Worm (Caenorhabditis elegans) whole organism, L1 larva: ENCODE results near the gene srz-32.

Experiments
- C16A3.4 ChIP-seq: fragments of 150-350 bp; optimal IDR thresholded peaks from 2 replicates; lab custom pipeline; 2014; ENCODE audit warnings: missing biosample characterization, missing genetic modification characterization
- C34B4.2 ChIP-seq: sonication (generic microtip); optimal IDR thresholded peaks from 2 replicates; lab custom pipeline; 2017; ENCODE audit warnings: mild to moderate bottlenecking, missing genetic modification characterization, missing compliant biosample characterization
- Y116A8C.19 ChIP-seq: sonication (generic microtip); optimal IDR thresholded peaks from 2 replicates; lab custom pipeline; 2016; ENCODE audit warnings: missing compliant biosample characterization, missing genetic modification characterization, borderline replicate concordance
- alr-1 ChIP-seq: fragments of 200-800 bp; sonication (Bioruptor generic); optimal IDR thresholded peaks from 2 replicates; lab custom pipeline; 2018; ENCODE audit warnings: borderline replicate concordance, mild to moderate bottlenecking, missing genetic modification characterization, missing compliant biosample characterization
- blmp-1 ChIP-seq: fragments of 150-350 bp; optimal IDR thresholded peaks from 2 replicates; lab custom pipeline; 2014; ENCODE audit warnings: missing biosample characterization, missing genetic modification characterization
- ceh-82 ChIP-seq, 3 experiments: fragments of 150-350 bp in 1 of 3; sonication (generic microtip) in 2 of 3; optimal IDR thresholded peaks; 2 replicates each; lab custom pipeline; 2014 to 2017; ENCODE audit warnings: missing biosample characterization in 3 of 3, missing genetic modification characterization in 3 of 3
- efl-1 ChIP-seq, 4 experiments: fragments of 150-350 bp; optimal IDR thresholded peaks in 3 of 4; peaks in 1 of 4; 1 replicate in 1 of 4; 2 replicates in 3 of 4; lab custom pipeline; 2014; ENCODE audit warnings: missing biosample characterization in 2 of 4, missing genetic modification characterization in 2 of 4, missing genetic modification reagents in 2 of 4
- efl-3 ChIP-seq: fragments of 200-800 bp; sonication (Bioruptor generic); optimal IDR thresholded peaks from 2 replicates; lab custom pipeline; 2018; ENCODE audit warnings: mild to moderate bottlenecking, missing genetic modification characterization, missing compliant biosample characterization
- egl-13 ChIP-seq: sonication (generic microtip); optimal IDR thresholded peaks from 2 replicates; lab custom pipeline; 2016; ENCODE audit warnings: missing genotype, missing genetic modification reagents, missing genetic modification characterization, missing compliant biosample characterization
- egl-27 ChIP-seq, 2 experiments: fragments of 150-350 bp in 1 of 2; sonication (generic microtip); optimal IDR thresholded peaks; 3 replicates each; lab custom pipeline; 2017 to 2018; ENCODE audit warnings: missing biosample characterization in 2 of 2, missing genetic modification characterization in 2 of 2, missing genetic modification reagents in 2 of 2
- fos-1 ChIP-seq: fragments of 150-350 bp; optimal IDR thresholded peaks from 2 replicates; lab custom pipeline; 2014; ENCODE audit warnings: missing biosample characterization, missing genetic modification characterization
- grh-1 ChIP-seq: fragments of 200-800 bp; sonication (Bioruptor generic); IDR thresholded peaks from 2 replicates; pipeline ENCODE4 v1.3.6; 2022; ENCODE audit warnings: missing genetic modification reagents, missing genetic modification characterization, missing compliant biosample characterization
- hlh-17 ChIP-seq: fragments of 200-800 bp; sonication (Bioruptor generic); optimal IDR thresholded peaks from 2 replicates; lab custom pipeline; 2018; ENCODE audit warnings: missing genetic modification characterization, mild to moderate bottlenecking, missing compliant biosample characterization, moderate library complexity, borderline replicate concordance
- hlh-4 ChIP-seq: sonication (generic microtip); optimal IDR thresholded peaks from 2 replicates; lab custom pipeline; 2016; ENCODE audit warnings: mild to moderate bottlenecking, missing genetic modification characterization, missing compliant biosample characterization
- irx-1 ChIP-seq: sonication (generic microtip); optimal IDR thresholded peaks from 2 replicates; lab custom pipeline; 2016; ENCODE audit warnings: missing genetic modification characterization, missing compliant biosample characterization
- isw-1 ChIP-seq: fragments of 200-800 bp; sonication (Bioruptor generic); IDR thresholded peaks from 2 replicates; pipeline ENCODE4 v1.3.6; 2022; ENCODE audit warnings: missing genetic modification characterization, missing compliant biosample characterization
- lin-13 ChIP-seq: fragments of 150-350 bp; optimal IDR thresholded peaks from 2 replicates; lab custom pipeline; 2014; ENCODE audit warnings: missing biosample characterization, missing genetic modification reagents, missing genetic modification characterization
- lin-39 ChIP-seq: fragments of 150-350 bp; optimal IDR thresholded peaks from 2 replicates; lab custom pipeline; 2014; ENCODE audit warnings: missing biosample characterization, missing genetic modification reagents, missing genetic modification characterization
- lir-3 ChIP-seq: sonication (generic microtip); optimal IDR thresholded peaks from 2 replicates; lab custom pipeline; 2016; ENCODE audit warnings: mild to moderate bottlenecking, missing genetic modification characterization, moderate library complexity, missing compliant biosample characterization; ENCODE audit not compliant: poor library complexity
- nhr-11 ChIP-seq: fragments of 150-350 bp; optimal IDR thresholded peaks from 2 replicates; lab custom pipeline; 2014; ENCODE audit warnings: missing biosample characterization, missing genetic modification characterization
- nhr-47 ChIP-seq: sonication (generic microtip); optimal IDR thresholded peaks from 2 replicates; lab custom pipeline; 2016; ENCODE audit warnings: mild to moderate bottlenecking, missing genetic modification characterization, moderate library complexity, missing compliant biosample characterization
- nhr-76 ChIP-seq: sonication (generic microtip); optimal IDR thresholded peaks from 2 replicates; lab custom pipeline; 2017; ENCODE audit warnings: missing biosample characterization, missing genetic modification characterization
- nhr-84 ChIP-seq: sonication (generic microtip); optimal IDR thresholded peaks from 2 replicates; lab custom pipeline; 2017; ENCODE audit warnings: missing biosample characterization, missing genetic modification characterization
- nhr-85 ChIP-seq: sonication (generic microtip); peaks from one replicate; lab custom pipeline; 2016; ENCODE audit warnings: missing genetic modification characterization, inconsistent platforms, missing compliant biosample characterization
- pqm-1 ChIP-seq: sonication (generic microtip); optimal IDR thresholded peaks from 3 replicates; lab custom pipeline; 2017; ENCODE audit warnings: missing biosample characterization, missing genetic modification characterization
- snpc-4 ChIP-seq: fragments of 150-350 bp; optimal IDR thresholded peaks from 2 replicates; lab custom pipeline; 2014; ENCODE audit warnings: missing biosample characterization, missing genetic modification characterization
- snu-23 ChIP-seq: sonication (generic microtip); optimal IDR thresholded peaks from 2 replicates; lab custom pipeline; 2016; ENCODE audit warnings: missing genetic modification characterization, missing compliant biosample characterization
- sox-4 ChIP-seq: sonication (generic microtip); optimal IDR thresholded peaks from 2 replicates; lab custom pipeline; 2016; ENCODE audit warnings: missing genetic modification characterization, missing compliant biosample characterization
- tbx-2 ChIP-seq: sonication (generic microtip); optimal IDR thresholded peaks from 2 replicates; lab custom pipeline; 2016; ENCODE audit warnings: missing genetic modification characterization, missing compliant biosample characterization
- unc-130 ChIP-seq: fragments of 150-350 bp; optimal IDR thresholded peaks from 2 replicates; lab custom pipeline; 2017; ENCODE audit warnings: missing biosample characterization, missing genetic modification characterization, inconsistent platforms
- unc-30 ChIP-seq: sonication (generic microtip); optimal IDR thresholded peaks from 2 replicates; lab custom pipeline; 2017; ENCODE audit warnings: missing biosample characterization, missing genetic modification characterization
- unc-62 ChIP-seq: fragments of 150-350 bp; optimal IDR thresholded peaks from 2 replicates; lab custom pipeline; 2014; ENCODE audit warnings: missing biosample characterization, missing genetic modification reagents, missing genetic modification characterization
- unc-98 ChIP-seq: fragments of 200-800 bp; sonication (Bioruptor generic); IDR thresholded peaks from 2 replicates; pipeline ENCODE4 v1.3.6; 2022; ENCODE audit warnings: missing genetic modification characterization, missing compliant biosample characterization

Gene srz-32

ce11 chrIV:3453346-3453745 is 17.2 kb downstream of the srz-32 start, which contains the start of gene srz-23:
TSS of gene srz-23 (plus strand) at chrIV:3453608.
- TF ChIP-seq efl-3, result no peak
- peak; percentile 93 for TF ChIP-seq hlh-4 (tag; lab: Kevin White, UChicago)

- TF ChIP-seq unc-98 (GFP tag; lab: Robert Waterston, UW), result no peak
- peak in 1 of 2 experiments; percentile 53 for TF ChIP-seq efl-1 (optimal IDR thresholded peaks at IDR 0.05; lab: Kevin White, UChicago)
- no peak for TF ChIP-seq efl-1 (GFP tag; optimal IDR thresholded peaks at IDR 0.05 in 1 of 2; lab: Kevin White, UChicago)
- peak; percentile 21 for TF ChIP-seq blmp-1 (tag; lab: Kevin White, UChicago)
These were observed 27.1 kb downstream of the srz-32 start, which contains the start of gene F58E2.4 for ce11 chrIV:3463254-3463653. TSS of gene F58E2.4 (plus strand) at chrIV:3463387.

ce11 chrIV:3467128-3467527 is 31.0 kb downstream of the srz-32 start, which contains the start of gene F58E2.3:
TSS of gene F58E2.3 (plus strand) at chrIV:3467428.
- no peak for TF ChIP-seq isw-1
- TF ChIP-seq nhr-85 (tag; lab: Kevin White, UChicago), result no peak
- TF ChIP-seq C16A3.4 (tag; lab: Kevin White, UChicago), result no peak
- TF ChIP-seq unc-62, result no peak
- TF ChIP-seq Y116A8C.19 (tag; lab: Kevin White, UChicago), result no peak
- TF ChIP-seq, all 84 proteins: peak for 0

ce11 chrIV:3467751-3468150 is 31.6 kb downstream of the srz-32 start:
- TF ChIP-seq ceh-82 (tag; optimal IDR thresholded peaks at IDR 0.05; lab: Kevin White, UChicago) (no peak), unc-130 (tag; lab: Kevin White, UChicago) (no peak), egl-13 (tag; lab: Kevin White, UChicago) (no peak), nhr-11 (tag; lab: Kevin White, UChicago) (no peak), nhr-47 (tag; lab: Kevin White, UChicago) (no peak), nhr-84 (tag; lab: Kevin White, UChicago) (no peak), snu-23 (GFP tag; lab: Kevin White, UChicago) (no peak), C34B4.2 (tag; lab: Kevin White, UChicago) (no peak), lir-3 (tag; lab: Kevin White, UChicago) (no peak), lin-13 (no peak), hlh-17 (GFP tag; lab: Kevin White, UChicago) (no peak), pqm-1 (no peak), unc-30 (no peak), sox-4 (no peak)
- TF ChIP-seq, all 84 proteins: peak for 0

ce11 chrIV:3469742-3470141 is 33.6 kb downstream of the srz-32 start, which contains the start of gene F58E2.2:
TSS of gene F58E2.2 (plus strand) at chrIV:3470042.
- TF ChIP-seq hlh-4 (tag; lab: Kevin White, UChicago), result no peak
- peak; percentile 0 for TF ChIP-seq nhr-85 (tag; lab: Kevin White, UChicago)
- TF ChIP-seq egl-13 (tag; lab: Kevin White, UChicago), result no peak

- TF ChIP-seq tbx-2 (tag; lab: Kevin White, UChicago), result no peak
- TF ChIP-seq egl-27 (tag; optimal IDR thresholded peaks at IDR 0.05; lab: Kevin White, UChicago), result no peak
- no peak for TF ChIP-seq lin-39 (tag; lab: Kevin White, UChicago)
- no peak for TF ChIP-seq nhr-47 (tag; lab: Kevin White, UChicago)
These were observed 41.0 kb downstream of the srz-32 start, which contains the start of gene srz-69 for ce11 chrIV:3477124-3477523. TSS of gene srz-69 (minus strand) at chrIV:3477224.

ce11 chrIV:3478911-3479385 is 42.8 kb downstream of the srz-32 start, which contains the start of the genes srz-70 and C09G12.5:
TSS of gene srz-70 (minus strand) at chrIV:3479011.
TSS of gene C09G12.5 (plus strand) at chrIV:3479335.
- TF ChIP-seq ceh-82 (tag; optimal IDR thresholded peaks at IDR 0.05; lab: Kevin White, UChicago) (no peak), grh-1 (GFP tag; lab: Robert Waterston, UW) (no peak), hlh-17 (GFP tag; lab: Kevin White, UChicago) (no peak), unc-130 (tag; lab: Kevin White, UChicago) (no peak), alr-1 (no peak), nhr-76 (tag; lab: Kevin White, UChicago) (no peak), irx-1 (tag; lab: Kevin White, UChicago) (no peak), snpc-4 (tag; lab: Kevin White, UChicago) (no peak), fos-1 (tag; lab: Kevin White, UChicago) (no peak), C16A3.4 (tag; lab: Kevin White, UChicago) (no peak), pqm-1 (no peak)
